Fruit fly (Drosophila melanogaster): ENCODE measurements around the gene CG17219.

CG17219 gene

DNA sequence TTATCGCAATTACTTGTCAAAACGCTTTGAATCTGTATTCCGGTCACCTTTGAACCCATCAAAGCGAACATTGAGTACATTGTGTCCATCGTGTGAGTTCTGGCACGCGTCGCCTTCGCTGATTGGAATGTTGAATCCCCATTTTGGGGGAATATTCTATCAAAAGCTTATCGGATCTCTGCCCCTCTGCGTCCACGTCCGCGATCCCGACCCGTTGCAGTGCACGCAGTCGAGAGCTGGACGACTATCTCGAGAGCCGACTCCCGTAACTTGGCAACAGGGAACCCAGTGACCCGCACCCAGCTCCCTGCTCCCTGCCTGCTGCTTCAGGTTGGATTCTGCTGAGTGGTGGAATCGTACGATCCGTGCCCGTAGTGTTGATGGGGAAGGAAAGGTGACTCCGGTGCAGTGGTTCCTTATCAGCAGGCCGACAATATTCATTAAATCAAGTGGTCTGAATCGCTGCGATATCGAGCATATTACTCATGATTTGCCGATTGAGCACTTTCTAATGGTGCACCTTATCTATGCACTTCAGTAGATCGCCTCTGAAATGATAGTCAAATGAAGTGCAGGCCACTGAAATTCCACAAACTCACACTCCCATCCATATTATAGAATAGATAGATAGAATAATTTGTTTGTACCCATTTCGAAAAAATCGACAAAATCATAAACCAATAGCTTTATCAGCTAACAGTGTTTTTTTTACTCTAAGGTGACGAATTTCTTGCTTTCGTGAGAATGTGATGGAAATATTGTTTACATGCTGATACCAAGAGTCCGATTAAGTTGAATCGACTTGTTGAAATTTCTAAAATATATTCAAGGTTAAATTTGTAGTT, 15.8 kb downstream of the CG17219 start:
- no peak for TF ChIP-seq CG8632 (GFP tag; optimal IDR thresholded peaks at IDR 0.05)
- no peak for TF ChIP-seq Met (GFP tag; optimal IDR thresholded peaks at IDR 0.05)
- peak; percentile 96 for TF ChIP-seq svp (GFP tag)
- peak; percentile 39 for TF ChIP-seq vri (GFP tag; optimal IDR thresholded peaks at IDR 0.05)
- no peak for TF ChIP-seq Sox15 (GFP tag; optimal IDR thresholded peaks at IDR 0.05)
- TF ChIP-seq CG4318 (GFP tag; optimal IDR thresholded peaks at IDR 0.05): no peak
- no peak for TF ChIP-seq pdm3 (GFP tag; optimal IDR thresholded peaks at IDR 0.05)
- no peak for TF ChIP-seq Hr4 (GFP tag; optimal IDR thresholded peaks at IDR 0.05)
- peak; percentile 35 for TF ChIP-seq fkh (GFP tag; optimal IDR thresholded peaks at IDR 0.05)
- TF ChIP-seq CG11294 (GFP tag; IDR thresholded peaks at IDR 0.05): no peak
- TF ChIP-seq CG16779 (tag; optimal IDR thresholded peaks at IDR 0.05): no peak
- no peak for TF ChIP-seq net (GFP tag; optimal IDR thresholded peaks at IDR 0.05)

DNA sequence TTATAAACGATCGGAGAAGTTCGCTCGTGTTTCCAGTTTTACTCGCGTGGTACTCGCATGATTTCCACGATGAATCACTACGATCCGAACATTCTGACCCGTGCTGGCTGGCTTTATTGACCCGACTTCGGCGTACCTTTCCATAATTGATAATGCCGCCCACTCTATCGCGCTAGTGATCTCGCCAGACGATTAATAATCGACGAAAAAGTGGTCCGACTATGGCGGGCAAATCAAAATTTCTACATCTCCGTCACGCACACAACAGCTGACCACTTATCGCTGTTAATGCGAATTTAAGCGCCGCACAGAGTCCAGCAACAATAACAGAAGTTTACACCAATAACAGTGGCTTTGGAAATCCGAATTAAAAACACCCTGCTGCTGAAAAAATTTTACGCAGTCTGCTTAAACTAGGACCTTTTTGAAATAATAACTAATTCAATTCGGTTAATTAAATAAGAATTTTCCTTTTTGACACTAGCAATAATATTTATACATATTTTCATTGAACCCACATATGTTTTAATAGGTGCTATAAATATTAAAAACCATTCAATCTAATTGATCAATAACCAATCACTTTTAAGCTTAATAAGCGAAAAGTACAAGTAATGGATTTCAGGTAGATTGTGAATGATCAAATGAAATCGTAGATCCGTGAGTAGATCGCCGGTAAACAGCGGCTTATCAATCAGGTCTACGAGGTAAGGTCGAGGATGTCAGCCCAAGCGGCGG, 26.8 kb downstream of the CG17219 start:
- TF ChIP-seq Blimp-1 (GFP tag; optimal IDR thresholded peaks at IDR 0.05) (no peak), CG4318 (GFP tag; optimal IDR thresholded peaks at IDR 0.05) (peak; percentile 36), fd59A (GFP tag; optimal IDR thresholded peaks at IDR 0.05) (peak; percentile 50), cyc (GFP tag; optimal IDR thresholded peaks at IDR 0.05) (peak; percentile 53), eg (GFP tag; IDR thresholded peaks at IDR 0.05) (no peak), pdm3 (GFP tag; optimal IDR thresholded peaks at IDR 0.05) (peak; percentile 68), Ets21C (GFP tag; optimal IDR thresholded peaks at IDR 0.05) (peak; percentile 56), CG31627 (GFP tag; optimal IDR thresholded peaks at IDR 0.05) (peak; percentile 59), CG8632 (GFP tag; optimal IDR thresholded peaks at IDR 0.05) (peak; percentile 67), CG6854 (GFP tag; optimal IDR thresholded peaks at IDR 0.05) (peak; percentile 17), Hr4 (GFP tag; optimal IDR thresholded peaks at IDR 0.05) (peak; percentile 73), CG7368 (GFP tag; optimal IDR thresholded peaks at IDR 0.05) (peak; percentile 15), CG9139 (GFP tag; optimal IDR thresholded peaks at IDR 0.05) (no peak), spab (GFP tag; optimal IDR thresholded peaks at IDR 0.05) (peak; percentile 63), topi (GFP tag; optimal IDR thresholded peaks at IDR 0.05) (peak; percentile 69), Smox (GFP tag; optimal IDR thresholded peaks at IDR 0.05) (peak; percentile 63), Hr38 (GFP tag; optimal IDR thresholded peaks at IDR 0.05) (no peak), Eip75B (GFP tag; optimal IDR thresholded peaks at IDR 0.05) (peak; percentile 60), dac (GFP tag; optimal IDR thresholded peaks at IDR 0.05) (no peak), dsx (GFP tag; optimal IDR thresholded peaks at IDR 0.05; ENCODE audit: poor library complexity, severe bottlenecking) (no peak), Eip93F (GFP tag; optimal IDR thresholded peaks at IDR 0.05) (no peak), svp (GFP tag) (peak; percentile 98), vri (GFP tag; optimal IDR thresholded peaks at IDR 0.05) (peak; percentile 46), Sox15 (GFP tag; optimal IDR thresholded peaks at IDR 0.05) (peak; percentile 38), CG15336 (GFP tag; IDR thresholded peaks at IDR 0.05) (no peak), CG16779 (tag; optimal IDR thresholded peaks at IDR 0.05) (no peak), Sox102F (GFP tag; optimal IDR thresholded peaks at IDR 0.05) (peak; percentile 48), CG3919 (GFP tag; optimal IDR thresholded peaks at IDR 0.05) (peak; percentile 49), CG6792 (GFP tag; optimal IDR thresholded peaks at IDR 0.05) (peak; percentile 54), Sox14 (GFP tag; optimal IDR thresholded peaks at IDR 0.05) (peak; percentile 46), Lpt (GFP tag; optimal IDR thresholded peaks at IDR 0.05) (peak; percentile 11), acj6 (GFP tag; optimal IDR thresholded peaks at IDR 0.05) (peak; percentile 65), CG8319 (GFP tag; optimal IDR thresholded peaks at IDR 0.05) (no peak), ss (GFP tag; optimal IDR thresholded peaks at IDR 0.05) (peak in 1 of 2 experiments; percentile 55), esn (GFP tag; optimal IDR thresholded peaks at IDR 0.05) (peak; percentile 81), CG10669 (GFP tag; optimal IDR thresholded peaks at IDR 0.05) (peak; percentile 50), CG34406 (GFP tag; optimal IDR thresholded peaks at IDR 0.05) (peak; percentile 45), lz (GFP tag; optimal IDR thresholded peaks at IDR 0.05) (peak; percentile 71), CG10631 (GFP tag; optimal IDR thresholded peaks at IDR 0.05) (peak; percentile 52), OdsH (GFP tag; optimal IDR thresholded peaks at IDR 0.05) (peak; percentile 63), CG11294 (GFP tag; IDR thresholded peaks at IDR 0.05) (no peak), CG3032 (tag; optimal IDR thresholded peaks at IDR 0.05) (no peak), CG32006 (GFP tag; optimal IDR thresholded peaks at IDR 0.05) (peak; percentile 79)
